Worm (Caenorhabditis elegans) whole organism, L1 larva: ENCODE data around the gene Y38C1AA.1.

Experiments used
- C04F5.9 ChIP-seq: sonication (generic microtip); optimal IDR thresholded peaks from 2 replicates; lab custom pipeline; 2016; ENCODE audit warnings: missing genetic modification characterization, missing compliant biosample characterization
- C16A3.4 ChIP-seq: fragments of 150-350 bp; optimal IDR thresholded peaks from 2 replicates; lab custom pipeline; 2014; ENCODE audit warnings: missing biosample characterization, missing genetic modification characterization
- F16B12.6 ChIP-seq: fragments of 150-350 bp; optimal IDR thresholded peaks from 2 replicates; lab custom pipeline; 2014; ENCODE audit warnings: missing biosample characterization, missing genetic modification characterization
- alr-1 ChIP-seq: fragments of 200-800 bp; sonication (Bioruptor generic); optimal IDR thresholded peaks from 2 replicates; lab custom pipeline; 2018; ENCODE audit warnings: borderline replicate concordance, mild to moderate bottlenecking, missing genetic modification characterization, missing compliant biosample characterization
- aly-2 ChIP-seq: fragments of 150-350 bp; optimal IDR thresholded peaks from 2 replicates; lab custom pipeline; 2014; ENCODE audit warnings: missing biosample characterization, missing genetic modification characterization
- ama-1 ChIP-seq: fragments of 150-350 bp; optimal IDR thresholded peaks from 2 replicates; lab custom pipeline; 2014
- blmp-1 ChIP-seq: fragments of 150-350 bp; optimal IDR thresholded peaks from 2 replicates; lab custom pipeline; 2014; ENCODE audit warnings: missing biosample characterization, missing genetic modification characterization
- ceh-63 ChIP-seq: fragments of 200-800 bp; sonication (Bioruptor generic); optimal IDR thresholded peaks from 2 replicates; lab custom pipeline; 2018; ENCODE audit warnings: mild to moderate bottlenecking, missing genetic modification characterization, missing compliant biosample characterization
- efl-1 ChIP-seq, 4 experiments: fragments of 150-350 bp; optimal IDR thresholded peaks in 3 of 4; peaks in 1 of 4; 1 replicate in 1 of 4; 2 replicates in 3 of 4; lab custom pipeline; 2014; ENCODE audit warnings: missing biosample characterization in 2 of 4, missing genetic modification characterization in 2 of 4, missing genetic modification reagents in 2 of 4
- elt-2 ChIP-seq: sonication (generic microtip); optimal IDR thresholded peaks from 2 replicates; lab custom pipeline; 2016; ENCODE audit warnings: missing genetic modification characterization, mild to moderate bottlenecking, inconsistent platforms, missing compliant biosample characterization, missing genetic modification reagents
- ets-5 ChIP-seq: fragments of 200-800 bp; sonication (Bioruptor generic); IDR thresholded peaks from 2 replicates; pipeline ENCODE4 v1.3.6; 2022; ENCODE audit warnings: missing genetic modification characterization, missing compliant biosample characterization
- fkh-10 ChIP-seq: sonication (generic microtip); optimal IDR thresholded peaks from 2 replicates; lab custom pipeline; 2017; ENCODE audit warnings: missing biosample characterization, missing genetic modification reagents, missing genetic modification characterization
- fkh-4 ChIP-seq: sonication (generic microtip); optimal IDR thresholded peaks from 2 replicates; lab custom pipeline; 2016; ENCODE audit warnings: missing compliant biosample characterization, missing genetic modification characterization, borderline replicate concordance
- fos-1 ChIP-seq: fragments of 150-350 bp; optimal IDR thresholded peaks from 2 replicates; lab custom pipeline; 2014; ENCODE audit warnings: missing biosample characterization, missing genetic modification characterization
- jun-1 ChIP-seq: fragments of 150-350 bp; optimal IDR thresholded peaks from 2 replicates; lab custom pipeline; 2014; ENCODE audit warnings: missing biosample characterization, missing genetic modification reagents, missing genetic modification characterization
- lin-14 ChIP-seq: fragments of 200-800 bp; sonication (Bioruptor generic); optimal IDR thresholded peaks from 2 replicates; lab custom pipeline; 2018; ENCODE audit warnings: mild to moderate bottlenecking, missing genetic modification characterization, moderate library complexity, missing compliant biosample characterization
- lin-15B ChIP-seq: fragments of 150-350 bp; sonication (generic microtip); optimal IDR thresholded peaks from 3 replicates; lab custom pipeline; 2014; ENCODE audit warnings: missing biosample characterization, missing genetic modification characterization
- lir-3 ChIP-seq: sonication (generic microtip); optimal IDR thresholded peaks from 2 replicates; lab custom pipeline; 2016; ENCODE audit warnings: mild to moderate bottlenecking, missing genetic modification characterization, moderate library complexity, missing compliant biosample characterization; ENCODE audit not compliant: poor library complexity
- mab-9 ChIP-seq: fragments of 200-800 bp; sonication (Bioruptor generic); IDR thresholded peaks from 2 replicates; pipeline ENCODE4 v1.3.6; 2022; ENCODE audit warnings: missing genetic modification reagents, missing genetic modification characterization, missing compliant biosample characterization
- mef-2 ChIP-seq: fragments of 150-350 bp; optimal IDR thresholded peaks from 2 replicates; lab custom pipeline; 2014; ENCODE audit warnings: missing biosample characterization, missing genetic modification characterization
- mep-1 ChIP-seq: fragments of 150-350 bp; optimal IDR thresholded peaks from 2 replicates; lab custom pipeline; 2014; ENCODE audit warnings: missing biosample characterization, missing genetic modification characterization
- nhr-19 ChIP-seq: fragments of 200-800 bp; sonication (Bioruptor generic); conservative IDR thresholded peaks from 2 replicates; pipeline ENCODE4 v1.3.6; 2022; ENCODE audit warnings: missing genetic modification characterization, missing compliant biosample characterization
- nhr-85 ChIP-seq: sonication (generic microtip); peaks from one replicate; lab custom pipeline; 2016; ENCODE audit warnings: missing genetic modification characterization, inconsistent platforms, missing compliant biosample characterization
- nhr-90 ChIP-seq: sonication (generic microtip); optimal IDR thresholded peaks from 2 replicates; lab custom pipeline; 2016; ENCODE audit warnings: mild to moderate bottlenecking, missing genetic modification characterization, missing compliant biosample characterization; ENCODE audit not compliant: poor library complexity
- pax-3 ChIP-seq: fragments of 200-800 bp; sonication (Bioruptor generic); optimal IDR thresholded peaks from 2 replicates; lab custom pipeline; 2018; ENCODE audit warnings: mild to moderate bottlenecking, missing genetic modification characterization, moderate library complexity, missing compliant biosample characterization
- swsn-7 ChIP-seq: sonication (generic microtip); optimal IDR thresholded peaks from 2 replicates; lab custom pipeline; 2016; ENCODE audit warnings: missing genetic modification characterization, missing compliant biosample characterization
- tbx-2 ChIP-seq: sonication (generic microtip); optimal IDR thresholded peaks from 2 replicates; lab custom pipeline; 2016; ENCODE audit warnings: missing genetic modification characterization, missing compliant biosample characterization
- tlp-1 ChIP-seq: fragments of 150-350 bp; optimal IDR thresholded peaks from 2 replicates; lab custom pipeline; 2014; ENCODE audit warnings: missing biosample characterization, missing genetic modification characterization
- unc-30 ChIP-seq: sonication (generic microtip); optimal IDR thresholded peaks from 2 replicates; lab custom pipeline; 2017; ENCODE audit warnings: missing biosample characterization, missing genetic modification characterization
- unc-62 ChIP-seq: fragments of 150-350 bp; optimal IDR thresholded peaks from 2 replicates; lab custom pipeline; 2014; ENCODE audit warnings: missing biosample characterization, missing genetic modification reagents, missing genetic modification characterization
- unc-86 ChIP-seq: sonication (generic microtip); optimal IDR thresholded peaks from 2 replicates; lab custom pipeline; 2016; ENCODE audit warnings: missing genetic modification characterization, missing compliant biosample characterization
- vab-15 ChIP-seq: sonication (generic microtip); optimal IDR thresholded peaks from 2 replicates; lab custom pipeline; 2017; ENCODE audit warnings: missing genotype, mild to moderate bottlenecking, missing genetic modification characterization, missing compliant biosample characterization
- zip-4 ChIP-seq: fragments of 200-800 bp; sonication (Bioruptor generic); optimal IDR thresholded peaks from 2 replicates; lab custom pipeline; 2018; ENCODE audit warnings: mild to moderate bottlenecking, missing genetic modification characterization, moderate library complexity, missing compliant biosample characterization
- ztf-11 ChIP-seq, 2 experiments: sonication (generic microtip); optimal IDR thresholded peaks; 2 replicates each; lab custom pipeline; 2016 to 2017; ENCODE audit warnings: missing genetic modification characterization in 2 of 2, missing biosample characterization in 1 of 2, missing compliant biosample characterization in 1 of 2
- ztf-4 ChIP-seq: fragments of 150-350 bp; optimal IDR thresholded peaks from 2 replicates; lab custom pipeline; 2014; ENCODE audit warnings: missing biosample characterization, missing genetic modification characterization

The Y38C1AA.1 gene

DNA sequence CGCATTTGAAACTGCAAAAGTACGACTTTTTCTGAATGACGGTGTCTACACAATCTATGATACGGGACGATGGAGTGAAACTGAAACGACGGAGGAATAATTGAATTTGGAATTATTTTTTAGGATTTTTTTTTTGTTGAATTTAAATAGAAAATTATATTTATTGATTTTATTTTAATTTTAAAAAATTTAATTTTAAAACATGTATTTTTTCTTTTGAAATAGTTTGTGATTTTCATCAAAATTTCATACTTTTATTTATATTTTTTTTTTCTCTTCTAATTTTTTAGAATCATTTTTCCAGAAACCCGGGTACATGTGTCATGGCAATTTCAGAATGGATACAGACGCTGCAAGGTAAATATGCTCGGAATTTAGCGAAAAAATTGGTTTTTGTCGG lies at the start of gene Y38C1AA.1:
Y38C1AA.1 (plus strand) TSS at position 301 of the 400 bp plus-strand sequence.
- no peak for TF ChIP-seq ceh-63
- TF ChIP-seq, all 84 proteins: peak for 0

ce11 chrIV:158662-159061 lies 49.3 kb upstream of the Y38C1AA.1 start, which contains the start of gene Y38C1AA.7:
Y38C1AA.7 (plus strand) TSS chrIV:158962.
- TF ChIP-seq mef-2 (no peak), ets-5 (GFP tag; lab: Robert Waterston, UW) (no peak), zip-4 (GFP tag; lab: Kevin White, UChicago) (no peak), blmp-1 (tag; lab: Kevin White, UChicago) (no peak), ama-1 (lab: Kevin White, UChicago) (no peak), unc-62 (GFP tag; lab: Kevin White, UChicago) (no peak), fkh-10 (GFP tag; lab: Kevin White, UChicago) (no peak), aly-2 (tag; lab: Kevin White, UChicago) (no peak), unc-86 (tag; lab: Kevin White, UChicago) (no peak), tlp-1 (no peak), C04F5.9 (tag; lab: Kevin White, UChicago) (no peak), C16A3.4 (no peak), efl-1 (optimal IDR thresholded peaks at IDR 0.05; lab: Kevin White, UChicago) (no peak), efl-1 (GFP tag; optimal IDR thresholded peaks at IDR 0.05 in 1 of 2; lab: Kevin White, UChicago) (no peak), ztf-11 (tag; optimal IDR thresholded peaks at IDR 0.05; lab: Kevin White, UChicago) (no peak), fkh-4 (tag; lab: Kevin White, UChicago) (no peak)

DNA sequence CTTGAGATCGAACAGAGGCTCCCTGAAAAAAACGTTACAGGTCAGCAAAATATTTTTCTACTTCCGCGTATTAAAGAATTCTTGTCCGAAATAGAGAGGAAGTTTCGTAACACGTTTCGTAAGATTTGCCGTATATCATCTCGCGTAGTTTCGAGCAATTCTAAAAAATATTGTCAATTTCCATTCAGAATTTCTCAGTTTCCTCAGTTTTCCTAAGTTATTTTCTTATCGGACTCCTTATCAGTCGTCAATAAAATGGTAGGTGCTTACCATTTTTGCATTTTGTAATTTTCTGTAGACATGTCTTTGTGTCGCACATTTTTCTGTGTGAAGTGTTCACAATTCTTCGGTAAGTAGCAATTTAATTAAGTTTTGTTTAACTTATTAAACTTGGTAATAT lies 48.1 kb upstream of the Y38C1AA.1 start, which contains the start of gene Y38C1AA.19:
Y38C1AA.19 (plus strand) TSS at position 301 of the 400 bp plus-strand sequence.
- TF ChIP-seq ztf-4 (tag; lab: Kevin White, UChicago) (no peak), unc-86 (tag; lab: Kevin White, UChicago) (no peak), lin-15B (tag; lab: Kevin White, UChicago) (no peak), vab-15 (tag; lab: Kevin White, UChicago) (no peak), efl-1 (optimal IDR thresholded peaks at IDR 0.05; lab: Kevin White, UChicago) (no peak), efl-1 (GFP tag; optimal IDR thresholded peaks at IDR 0.05 in 1 of 2; lab: Kevin White, UChicago) (no peak), F16B12.6 (tag; lab: Kevin White, UChicago) (no peak), lin-14 (no peak), unc-30 (tag; lab: Kevin White, UChicago) (no peak), nhr-90 (tag; lab: Kevin White, UChicago) (no peak), blmp-1 (tag; lab: Kevin White, UChicago) (no peak), jun-1 (tag; lab: Kevin White, UChicago) (no peak), fkh-10 (GFP tag; lab: Kevin White, UChicago) (no peak), alr-1 (tag; lab: Kevin White, UChicago) (no peak), nhr-19 (GFP tag; lab: Robert Waterston, UW) (no peak)

- no peak for TF ChIP-seq C16A3.4
- TF ChIP-seq lir-3, result no peak
- no peak for TF ChIP-seq elt-2 (tag; lab: Kevin White, UChicago)
- no peak for TF ChIP-seq tbx-2 (tag; lab: Kevin White, UChicago)
- no peak for TF ChIP-seq mep-1 (tag; lab: Kevin White, UChicago)
- no peak for TF ChIP-seq swsn-7
- TF ChIP-seq unc-30 (tag; lab: Kevin White, UChicago), result no peak
- TF ChIP-seq F16B12.6 (tag; lab: Kevin White, UChicago), result no peak
- TF ChIP-seq pax-3 (tag; lab: Kevin White, UChicago), result no peak
- no peak for TF ChIP-seq lin-15B (tag; lab: Kevin White, UChicago)
Observed at ce11 chrIV:162530-162929, 45.5 kb upstream of the Y38C1AA.1 start, which contains the start of gene Y38C1AA.6. Y38C1AA.6 (plus strand) TSS chrIV:162830.

- TF ChIP-seq tbx-2 (tag; lab: Kevin White, UChicago) (no peak), nhr-85 (tag; lab: Kevin White, UChicago) (peak; percentile 61), zip-4 (GFP tag; lab: Kevin White, UChicago) (no peak), blmp-1 (tag; lab: Kevin White, UChicago) (peak; percentile 18), mab-9 (GFP tag; lab: Robert Waterston, UW) (no peak), fos-1 (tag; lab: Kevin White, UChicago) (no peak)
Observed at ce11 chrIV:164777-165176, 43.2 kb upstream of the Y38C1AA.1 start, which contains the start of gene cutl-24. cutl-24 (plus strand) TSS chrIV:165077.
